Worm (Caenorhabditis elegans): Measurements from ENCODE around the gene fat-3.

fat-3 gene

DNA sequence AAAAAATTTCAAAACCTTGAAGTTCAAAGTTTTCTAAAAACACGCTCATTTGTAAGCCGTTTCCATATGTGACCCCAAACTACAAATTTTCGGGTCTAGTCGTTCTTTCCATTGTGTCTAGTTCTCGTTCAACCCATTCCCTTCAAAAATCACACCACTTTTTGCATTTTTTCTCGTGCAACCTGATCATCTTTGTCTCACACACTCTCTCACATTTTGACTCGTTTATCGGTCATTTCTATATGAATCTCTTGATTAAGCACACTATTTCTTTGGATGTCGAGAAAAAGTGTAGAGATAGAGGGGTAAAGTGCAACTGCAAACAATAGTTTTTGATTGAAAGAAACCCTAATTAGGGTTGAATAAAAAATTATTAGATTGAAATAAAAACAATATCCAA, 721 bp downstream of the fat-3 start (continued):
- TF ChIP-seq dsc-1 (tag; optimal IDR thresholded peaks at IDR 0.05) (peak; percentile 29), nhr-20 (tag; optimal IDR thresholded peaks at IDR 0.05) (peak; percentile 90), grh-1 (GFP tag; IDR thresholded peaks at IDR 0.05) (peak; percentile 33; the same call in 1 of the 2 replicates), lsy-2 (tag; optimal IDR thresholded peaks at IDR 0.05) (peak; percentile 50 to 65), lin-35 (GFP tag; optimal IDR thresholded peaks at IDR 0.05) (peak in 1 of 2 experiments; percentile 70), rnt-1 (tag; optimal IDR thresholded peaks at IDR 0.05) (peak; percentile 50), Y116A8C.19 (tag; optimal IDR thresholded peaks at IDR 0.05; ENCODE audit: borderline replicate concordance) (no peak), nhr-11 (tag; optimal IDR thresholded peaks at IDR 0.05) (no peak), C34B4.2 (tag; optimal IDR thresholded peaks at IDR 0.05) (no peak), snpc-4 (tag; optimal IDR thresholded peaks at IDR 0.05) (no peak), vab-15 (tag; optimal IDR thresholded peaks at IDR 0.05) (no peak), nhr-76 (tag; optimal IDR thresholded peaks at IDR 0.05) (no peak)

- TF ChIP-seq nhr-20 (tag; optimal IDR thresholded peaks at IDR 0.05) = no peak
- TF ChIP-seq nhr-47 (tag; optimal IDR thresholded peaks at IDR 0.05) = peak; percentile 26
- no peak for TF ChIP-seq pax-3 (tag; optimal IDR thresholded peaks at IDR 0.05)
- no peak for TF ChIP-seq fos-1 (tag; optimal IDR thresholded peaks at IDR 0.05)
- TF ChIP-seq lsy-2 (tag; optimal IDR thresholded peaks at IDR 0.05) = no peak
- TF ChIP-seq nhr-71 (tag; optimal IDR thresholded peaks at IDR 0.05) = peak; percentile 31
- no peak for TF ChIP-seq lir-3 (tag; optimal IDR thresholded peaks at IDR 0.05; ENCODE audit: poor library complexity)
- TF ChIP-seq hlh-17 (GFP tag; optimal IDR thresholded peaks at IDR 0.05; ENCODE audit: borderline replicate concordance) = no peak
- no peak for TF ChIP-seq C04F5.9 (tag; optimal IDR thresholded peaks at IDR 0.05)
- TF ChIP-seq efl-3 (GFP tag; optimal IDR thresholded peaks at IDR 0.05) = no peak
- peak; percentile 68 for TF ChIP-seq fkh-8 (tag; optimal IDR thresholded peaks at IDR 0.05)
- no peak for TF ChIP-seq snpc-4 (tag; optimal IDR thresholded peaks at IDR 0.05)
- peak; percentile 31 for TF ChIP-seq sox-4 (tag; optimal IDR thresholded peaks at IDR 0.05)
- TF ChIP-seq dsc-1 (tag; optimal IDR thresholded peaks at IDR 0.05) = peak; percentile 71
- TF ChIP-seq grh-1 (GFP tag; IDR thresholded peaks at IDR 0.05) = no peak
- TF ChIP-seq C16A3.4 (tag; optimal IDR thresholded peaks at IDR 0.05) = no peak
- TF ChIP-seq lin-15B (tag; optimal IDR thresholded peaks at IDR 0.05) = no peak
- no peak for TF ChIP-seq egl-27 (tag; optimal IDR thresholded peaks at IDR 0.05)
These were observed 7.8 kb downstream of the fat-3 start, which contains the start of gene dct-15 for ce11 chrIV:9810633-9811032. TSS of gene dct-15 (minus strand) at chrIV:9810733.

- TF ChIP-seq jun-1 (tag; optimal IDR thresholded peaks at IDR 0.05) (no peak), dpl-1 (GFP tag; optimal IDR thresholded peaks at IDR 0.05) (no peak), nhr-71 (tag; optimal IDR thresholded peaks at IDR 0.05) (peak; percentile 53), nhr-85 (tag) (no peak), elt-2 (tag; optimal IDR thresholded peaks at IDR 0.05) (no peak), fkh-4 (tag; optimal IDR thresholded peaks at IDR 0.05; ENCODE audit: borderline replicate concordance) (no peak), unc-98 (GFP tag; IDR thresholded peaks at IDR 0.05) (no peak), fkh-8 (tag; optimal IDR thresholded peaks at IDR 0.05) (peak; percentile 63), nhr-47 (tag; optimal IDR thresholded peaks at IDR 0.05) (peak; percentile 26), isw-1 (GFP tag; IDR thresholded peaks at IDR 0.05) (no peak), unc-30 (tag; optimal IDR thresholded peaks at IDR 0.05) (peak; percentile 16), grh-1 (GFP tag; IDR thresholded peaks at IDR 0.05) (no peak), dsc-1 (tag; optimal IDR thresholded peaks at IDR 0.05) (peak; percentile 68), lin-15B (tag; optimal IDR thresholded peaks at IDR 0.05) (no peak), hpl-2 (GFP tag; optimal IDR thresholded peaks at IDR 0.05) (no peak), Y116A8C.19 (tag; optimal IDR thresholded peaks at IDR 0.05; ENCODE audit: borderline replicate concordance) (no peak), nhr-19 (GFP tag; conservative IDR thresholded peaks at IDR 0.05) (no peak), ces-1 (GFP tag; optimal IDR thresholded peaks at IDR 0.05) (no peak), nhr-90 (tag; optimal IDR thresholded peaks at IDR 0.05; ENCODE audit: poor library complexity) (no peak)
These were observed 8.7 kb downstream of the fat-3 start for ce11 chrIV:9811487-9811886.
